Worm (Caenorhabditis elegans): ENCODE results near the gene sru-2.
A peak's percentile ranks its signal among the peaks of the same experiment; 100 is the strongest.

The sru-2 gene

ce11 chrIV:9459224-9459781, 26.8 kb upstream of the sru-2 start, which contains the start of gene copb-2 (continued):
- TF ChIP-seq atf-7 (tag; optimal IDR thresholded peaks at IDR 0.05): no peak
- no peak for TF ChIP-seq chd-7 (tag; optimal IDR thresholded peaks at IDR 0.05)
- TF ChIP-seq ceh-27 (GFP tag; optimal IDR thresholded peaks at IDR 0.05): no peak
- TF ChIP-seq egrh-3 (GFP tag; IDR thresholded peaks at IDR 0.05): no peak
- no peak for TF ChIP-seq madf-8 (GFP tag; conservative IDR thresholded peaks at IDR 0.05)
- peak; percentile 38 for TF ChIP-seq snpc-3.4 (tag; optimal IDR thresholded peaks at IDR 0.05)
- TF ChIP-seq lin-26 (GFP tag; IDR thresholded peaks at IDR 0.05): no peak
- no peak for TF ChIP-seq athp-1 (tag; optimal IDR thresholded peaks at IDR 0.05)
- no peak for TF ChIP-seq lsy-27 (tag; optimal IDR thresholded peaks at IDR 0.05; ENCODE audit: borderline replicate concordance, insufficient read depth)
- no peak for TF ChIP-seq Y56A3A.18 (GFP tag; IDR thresholded peaks at IDR 0.05)
- no peak for TF ChIP-seq B0261.1 (tag; optimal IDR thresholded peaks at IDR 0.05)
- TF ChIP-seq F49E8.2 (tag; optimal IDR thresholded peaks at IDR 0.05; ENCODE audit: insufficient read depth): no peak
- TF ChIP-seq ceh-91 (GFP tag; IDR thresholded peaks at IDR 0.05): no peak
- peak; percentile 63 for TF ChIP-seq attf-5 (GFP tag; optimal IDR thresholded peaks at IDR 0.05)
- TF ChIP-seq cebp-2 (GFP tag; IDR thresholded peaks at IDR 0.05): no peak
- TF ChIP-seq nhr-90 (tag; optimal IDR thresholded peaks at IDR 0.05): no peak
- TF ChIP-seq ceh-40 (GFP tag; IDR thresholded peaks at IDR 0.05): no peak
- TF ChIP-seq unc-62 (GFP tag; optimal IDR thresholded peaks at IDR 0.05): no peak
- TF ChIP-seq Y53G8AR.9 (GFP tag; conservative IDR thresholded peaks at IDR 0.05): no peak
- no peak for TF ChIP-seq F22D6.2 (tag; optimal IDR thresholded peaks at IDR 0.05)
- no peak for TF ChIP-seq C06A6.2 (GFP tag; conservative IDR thresholded peaks at IDR 0.05)
- TF ChIP-seq F55B11.4 (tag; optimal IDR thresholded peaks at IDR 0.05; ENCODE audit: borderline replicate concordance, insufficient read depth): no peak
- TF ChIP-seq T07F8.4 (tag; optimal IDR thresholded peaks at IDR 0.05): no peak
- TF ChIP-seq akir-1 (GFP tag; optimal IDR thresholded peaks at IDR 0.05): no peak
- no peak for TF ChIP-seq ceh-58 (GFP tag; IDR thresholded peaks at IDR 0.05)
- TF ChIP-seq xnd-1 (tag; optimal IDR thresholded peaks at IDR 0.05): no peak
- TF ChIP-seq hrde-1 (tag; optimal IDR thresholded peaks at IDR 0.05; ENCODE audit: borderline replicate concordance): no peak
- TF ChIP-seq mcd-1 (GFP tag; IDR thresholded peaks at IDR 0.05): no peak; the same call in 1 of the 2 replicates
- TF ChIP-seq ztf-26 (tag; optimal IDR thresholded peaks at IDR 0.05): no peak
- no peak for TF ChIP-seq mel-28 (tag; optimal IDR thresholded peaks at IDR 0.05; ENCODE audit: borderline replicate concordance)
- TF ChIP-seq lag-1 (GFP tag; IDR thresholded peaks at IDR 0.05): no peak
- no peak for TF ChIP-seq ets-4 (GFP tag; optimal IDR thresholded peaks at IDR 0.05)
- no peak for TF ChIP-seq T26A5.8 (tag; optimal IDR thresholded peaks at IDR 0.05)
- TF ChIP-seq ama-1 (optimal IDR thresholded peaks at IDR 0.05): no peak
- TF ChIP-seq ama-1 (GFP tag; optimal IDR thresholded peaks at IDR 0.05): no peak
- peak; percentile 13 for TF ChIP-seq snpc-4 (GFP tag; optimal IDR thresholded peaks at IDR 0.05)
- peak; percentile 70 to 80 (median 75) for TF ChIP-seq snpc-4 (tag; optimal IDR thresholded peaks at IDR 0.05)
- TF ChIP-seq hlh-26 (GFP tag; conservative IDR thresholded peaks at IDR 0.05): no peak
- TF ChIP-seq madf-3 (GFP tag; IDR thresholded peaks at IDR 0.05): no peak
- no peak for TF ChIP-seq fkh-3 (tag; optimal IDR thresholded peaks at IDR 0.05)
- peak; percentile 79 for TF ChIP-seq snpc-1.1 (tag; optimal IDR thresholded peaks at IDR 0.05; ENCODE audit: insufficient read depth)
- TF ChIP-seq hmg-1.2 (GFP tag; IDR thresholded peaks at IDR 0.05): peak; percentile 89
- TF ChIP-seq ztf-3 (GFP tag; optimal IDR thresholded peaks at IDR 0.05): no peak

All from whole organism, young adult.